Fruit fly (Drosophila melanogaster) whole organism, embryonic: ENCODE measurements around the gene tbc.

ENCODE experiments used
- B-H1 ChIP-seq: fragments of 200-800 bp; sonication (Bioruptor generic); IDR thresholded peaks from 3 replicates; pipeline ENCODE4 v1.3.6; 2022; ENCODE audit warnings: missing biosample characterization, missing genetic modification characterization
- BEAF-32 ChIP-seq: fragments of 200-800 bp; sonication (Bioruptor generic); optimal IDR thresholded peaks from 3 replicates; lab custom pipeline; 2017; ENCODE audit warnings: missing biosample characterization, missing genetic modification characterization, mild to moderate bottlenecking, moderate library complexity, missing genetic modification reagents
- C15 ChIP-seq: fragments of 200-800 bp; sonication (Bioruptor generic); IDR thresholded peaks from 3 replicates; pipeline ENCODE4 v1.3.6; 2022; ENCODE audit warnings: missing biosample characterization, missing genetic modification characterization
- CG12219 ChIP-seq: fragments of 200-800 bp; sonication (Bioruptor generic); optimal IDR thresholded peaks from 3 replicates; lab custom pipeline; 2018; ENCODE audit warnings: missing biosample characterization, mild to moderate bottlenecking, missing genetic modification characterization
- CG13287 ChIP-seq: fragments of 200-800 bp; sonication (Bioruptor generic); IDR thresholded peaks from 2 replicates; pipeline ENCODE4 v1.3.6; 2022; ENCODE audit warnings: missing biosample characterization, missing genetic modification characterization; ENCODE audit not compliant: partially characterized antibody
- CG13775 ChIP-seq: fragments of 200-800 bp; sonication (Bioruptor generic); optimal IDR thresholded peaks from 3 replicates; lab custom pipeline; 2017; ENCODE audit warnings: missing biosample characterization, mild to moderate bottlenecking, missing genetic modification characterization
- CG16815 ChIP-seq: fragments of 200-800 bp; sonication (Bioruptor generic); optimal IDR thresholded peaks from 3 replicates; lab custom pipeline; 2017; ENCODE audit warnings: missing biosample characterization, mild to moderate bottlenecking, missing genetic modification characterization
- CG17568 ChIP-seq: fragments of 200-800 bp; sonication (Bioruptor generic); optimal IDR thresholded peaks from 2 replicates; lab custom pipeline; 2018; ENCODE audit warnings: missing biosample characterization, mild to moderate bottlenecking, missing genetic modification characterization, moderate library complexity
- CG18599 ChIP-seq: fragments of 200-800 bp; sonication (Bioruptor generic); optimal IDR thresholded peaks from 3 replicates; lab custom pipeline; 2017; ENCODE audit warnings: missing biosample characterization, missing genetic modification characterization, mild to moderate bottlenecking, moderate library complexity, missing genetic modification reagents
- CG30403 ChIP-seq: fragments of 200-800 bp; sonication (Bioruptor generic); optimal IDR thresholded peaks from 3 replicates; lab custom pipeline; 2016; ENCODE audit warnings: missing biosample characterization, missing genetic modification characterization
- CG31365 ChIP-seq: fragments of 200-800 bp; sonication (Bioruptor generic); optimal IDR thresholded peaks from 2 replicates; lab custom pipeline; 2018; ENCODE audit warnings: missing biosample characterization, mild to moderate bottlenecking, missing genetic modification characterization
- CG31441 ChIP-seq: fragments of 200-800 bp; sonication (Bioruptor generic); IDR thresholded peaks from 2 replicates; pipeline ENCODE4 v1.3.6; 2022; ENCODE audit warnings: missing biosample characterization, missing genetic modification characterization
- CG32532 ChIP-seq: fragments of 200-800 bp; sonication (Bioruptor generic); IDR thresholded peaks from 2 replicates; pipeline ENCODE4 v1.3.6; 2022; ENCODE audit warnings: missing biosample characterization, missing genetic modification characterization
- CG32767 ChIP-seq: fragments of 200-800 bp; sonication (Bioruptor generic); IDR thresholded peaks from 2 replicates; pipeline ENCODE4 v1.3.6; 2022; ENCODE audit warnings: missing biosample characterization, missing genetic modification characterization
- CG3726 ChIP-seq: fragments of 200-800 bp; sonication (Bioruptor generic); IDR thresholded peaks from 3 replicates; pipeline ENCODE4, ENCODE4 v1.3.6; 2022; ENCODE audit warnings: missing biosample characterization, missing genetic modification characterization
- CG7357 ChIP-seq: fragments of 200-800 bp; sonication (Bioruptor generic); IDR thresholded peaks from 3 replicates; pipeline ENCODE4 v1.3.6; 2022; ENCODE audit warnings: missing biosample characterization, missing genetic modification characterization
- CG7372 ChIP-seq: fragments of 200-800 bp; sonication (Bioruptor generic); IDR thresholded peaks from 2 replicates; pipeline ENCODE4 v1.3.6; 2022; ENCODE audit warnings: missing biosample characterization, missing genetic modification characterization
- CG8924 ChIP-seq: fragments of 200-800 bp; optimal IDR thresholded peaks from 3 replicates; lab custom pipeline; 2019; ENCODE audit warnings: missing biosample characterization, mild to moderate bottlenecking, missing genetic modification characterization, moderate library complexity
- CG9932 ChIP-seq: fragments of 200-800 bp; sonication (Bioruptor generic); IDR thresholded peaks from 2 replicates; pipeline ENCODE4 v1.3.6; 2022; ENCODE audit warnings: missing biosample characterization, missing genetic modification characterization
- D ChIP-seq, 2 experiments: fragments of 200-800 bp in 1 of 2; fragments of >200 bp in 1 of 2; sonication (Bioruptor generic) in 1 of 2; optimal IDR thresholded peaks; 2 replicates in 1 of 2; 3 replicates in 1 of 2; lab custom pipeline; 2017; ENCODE audit warnings: mild to moderate bottlenecking in 1 of 2, missing biosample characterization in 1 of 2, missing genetic modification characterization in 1 of 2, missing genetic modification reagents in 1 of 2
- D19A ChIP-seq: fragments of 200-800 bp; optimal IDR thresholded peaks from 3 replicates; lab custom pipeline; 2019; ENCODE audit warnings: missing biosample characterization, mild to moderate bottlenecking, missing genetic modification characterization, moderate library complexity
- Dll ChIP-seq: fragments of 200-800 bp; sonication (Bioruptor generic); IDR thresholded peaks from 4 replicates; pipeline ENCODE4 v1.3.6; 2022; ENCODE audit warnings: missing biosample characterization, missing genetic modification characterization; ENCODE audit not compliant: partially characterized antibody
- E2f2 ChIP-seq: fragments of 200-800 bp; sonication (Bioruptor generic); IDR thresholded peaks from 2 replicates; pipeline ENCODE4 v1.3.6; 2022; ENCODE audit warnings: missing biosample characterization, missing genetic modification characterization
- Eip74EF ChIP-seq, 2 experiments: fragments of 200-800 bp in 1 of 2; fragments of >200 bp in 1 of 2; sonication (Bioruptor generic) in 1 of 2; optimal IDR thresholded peaks; 2 replicates each; lab custom pipeline; 2017 to 2019; ENCODE audit warnings: missing biosample characterization in 2 of 2, missing genetic modification characterization in 2 of 2, mild to moderate bottlenecking in 1 of 2, moderate library complexity in 1 of 2
- Hr3 ChIP-seq: fragments of 200-800 bp; sonication (Bioruptor generic); optimal IDR thresholded peaks from 3 replicates; lab custom pipeline; 2016; ENCODE audit warnings: missing biosample characterization, missing genetic modification characterization
- Hr78 ChIP-seq, 2 experiments: fragments of 200-800 bp in 1 of 2; fragments of >200 bp in 1 of 2; sonication (Bioruptor generic) in 1 of 2; optimal IDR thresholded peaks; 2 replicates each; lab custom pipeline; 2017 to 2019; ENCODE audit warnings: missing biosample characterization in 2 of 2, missing genetic modification characterization in 2 of 2, mild to moderate bottlenecking in 1 of 2, moderate library complexity in 1 of 2
- Lhr ChIP-seq: fragments of 200-800 bp; sonication (Bioruptor generic); optimal IDR thresholded peaks from 3 replicates; lab custom pipeline; 2017; ENCODE audit warnings: mild to moderate bottlenecking, missing biosample characterization, missing genetic modification reagents, missing genetic modification characterization
- MBD-R2 ChIP-seq: fragments of 200-800 bp; sonication (Bioruptor generic); IDR thresholded peaks from 2 replicates; pipeline ENCODE4 v1.3.6; 2022; ENCODE audit warnings: missing biosample characterization, missing genetic modification characterization
- Poxn ChIP-seq: fragments of 200-800 bp; sonication (Bioruptor generic); IDR thresholded peaks from 2 replicates; pipeline ENCODE4 v1.3.6; 2022; ENCODE audit warnings: missing biosample characterization, missing genetic modification characterization
- Rfx ChIP-seq: fragments of 200-800 bp; sonication (Bioruptor generic); IDR thresholded peaks from 2 replicates; pipeline ENCODE4 v1.3.6; 2022; ENCODE audit warnings: missing biosample characterization, missing genetic modification characterization
- Sry-δ ChIP-seq: fragments of 200-800 bp; sonication (Bioruptor generic); optimal IDR thresholded peaks from 2 replicates; lab custom pipeline; 2016; ENCODE audit warnings: missing biosample characterization, missing genetic modification characterization
- ash1 ChIP-seq: fragments of 200-800 bp; sonication (Bioruptor generic); optimal IDR thresholded peaks from 2 replicates; lab custom pipeline; 2018; ENCODE audit warnings: missing biosample characterization, mild to moderate bottlenecking, missing genetic modification characterization
- bcd ChIP-seq: fragments of 200-800 bp; sonication (Bioruptor generic); optimal IDR thresholded peaks from 2 replicates; lab custom pipeline; 2017; ENCODE audit warnings: missing biosample characterization, mild to moderate bottlenecking, missing genetic modification characterization
- bigmax ChIP-seq: fragments of 200-800 bp; sonication (Bioruptor generic); optimal IDR thresholded peaks from 2 replicates; lab custom pipeline; 2018; ENCODE audit warnings: missing biosample characterization, mild to moderate bottlenecking, missing genetic modification characterization
- dimm ChIP-seq: fragments of 200-800 bp; sonication (Bioruptor generic); IDR thresholded peaks from 2 replicates; pipeline ENCODE4 v1.3.6; 2022; ENCODE audit warnings: missing biosample characterization, missing genetic modification characterization
- disco-r ChIP-seq: fragments of 200-800 bp; sonication (Bioruptor generic); optimal IDR thresholded peaks from 2 replicates; lab custom pipeline; 2016; ENCODE audit warnings: missing biosample characterization, missing genetic modification characterization
- dmrt99B ChIP-seq: fragments of 200-800 bp; sonication (Bioruptor generic); optimal IDR thresholded peaks from 2 replicates; lab custom pipeline; 2018; ENCODE audit warnings: missing biosample characterization, mild to moderate bottlenecking, missing genetic modification characterization, moderate library complexity
- ewg ChIP-seq: fragments of 200-800 bp; sonication (Bioruptor generic); optimal IDR thresholded peaks from 3 replicates; lab custom pipeline; 2017; ENCODE audit warnings: mild to moderate bottlenecking, missing biosample characterization, missing genetic modification reagents, missing genetic modification characterization
- fd64A ChIP-seq: fragments of 200-800 bp; sonication (Bioruptor generic); optimal IDR thresholded peaks from 3 replicates; lab custom pipeline; 2018; ENCODE audit warnings: missing biosample characterization, mild to moderate bottlenecking, missing genetic modification characterization
- grau ChIP-seq: fragments of 200-800 bp; optimal IDR thresholded peaks from 3 replicates; lab custom pipeline; 2019; ENCODE audit warnings: missing biosample characterization, mild to moderate bottlenecking, missing genetic modification characterization, moderate library complexity
- ind ChIP-seq: fragments of 200-800 bp; sonication (Bioruptor generic); optimal IDR thresholded peaks from 3 replicates; lab custom pipeline; 2016; ENCODE audit warnings: missing biosample characterization, missing genetic modification characterization
- lmd ChIP-seq: fragments of 200-800 bp; sonication (Bioruptor generic); IDR thresholded peaks from 2 replicates; pipeline ENCODE4 v1.3.6; 2022; ENCODE audit warnings: missing biosample characterization, missing genetic modification characterization
- mam ChIP-seq: fragments of 200-800 bp; sonication (Bioruptor generic); optimal IDR thresholded peaks from 3 replicates; lab custom pipeline; 2016; ENCODE audit warnings: missing biosample characterization, missing genetic modification characterization
- mld ChIP-seq: fragments of 200-800 bp; sonication (Bioruptor generic); IDR thresholded peaks from 3 replicates; pipeline ENCODE4 v1.3.6; 2022; ENCODE audit warnings: missing biosample characterization, missing genetic modification characterization; ENCODE audit not compliant: partially characterized antibody
- nom ChIP-seq: fragments of 200-800 bp; sonication (Bioruptor generic); optimal IDR thresholded peaks from 2 replicates; lab custom pipeline; 2017; ENCODE audit warnings: missing biosample characterization, missing genetic modification characterization, mild to moderate bottlenecking, moderate library complexity, missing genetic modification reagents
- onecut ChIP-seq: fragments of 200-800 bp; sonication (Bioruptor generic); IDR thresholded peaks from 2 replicates; pipeline ENCODE4 v1.3.6; 2022; ENCODE audit warnings: missing biosample characterization, missing genetic modification characterization
- seq ChIP-seq: fragments of 200-800 bp; sonication (Bioruptor generic); IDR thresholded peaks from 2 replicates; pipeline ENCODE4 v1.3.6; 2022; ENCODE audit warnings: missing biosample characterization, missing genetic modification characterization
- unpg ChIP-seq: fragments of 200-800 bp; sonication (Bioruptor generic); optimal IDR thresholded peaks from 3 replicates; lab custom pipeline; 2018; ENCODE audit warnings: missing biosample characterization, mild to moderate bottlenecking, missing genetic modification characterization, moderate library complexity
- usp ChIP-seq: fragments of >200 bp; optimal IDR thresholded peaks from 2 replicates; lab custom pipeline; 2017; ENCODE audit warnings: missing biosample characterization, missing genetic modification characterization
- vvl ChIP-seq: fragments of 200-800 bp; sonication (Bioruptor generic); IDR thresholded peaks from 2 replicates; pipeline ENCODE4 v1.3.6; 2022; ENCODE audit warnings: missing biosample characterization, missing genetic modification characterization

Gene tbc

dm6 chrX:20480382-20480781 is 31.3 kb downstream of the tbc start (continued):
- no peak for TF ChIP-seq CG7372
- TF ChIP-seq usp (GFP tag; lab: Kevin White, UChicago), result no peak
- peak; percentile 31; the same call in 1 of the 2 replicates for TF ChIP-seq MBD-R2 (GFP tag; lab: Robert Waterston, UW)
- peak; percentile 76 for TF ChIP-seq ind (GFP tag; lab: Kevin White, UChicago)
- no peak for TF ChIP-seq Dll
- TF ChIP-seq BEAF-32 (GFP tag; lab: Kevin White, UChicago), result no peak
- no peak for TF ChIP-seq D19A (tag; lab: Kevin White, UChicago)
- peak; percentile 70 for TF ChIP-seq CG12219 (GFP tag; lab: Kevin White, UChicago)
- peak; percentile 79 for TF ChIP-seq CG18599 (GFP tag; lab: Kevin White, UChicago)
- TF ChIP-seq seq (GFP tag; lab: Robert Waterston, UW), result peak; percentile 61
- TF ChIP-seq Poxn, result no peak
- peak; percentile 64 for TF ChIP-seq CG32767 (GFP tag; lab: Robert Waterston, UW)
- TF ChIP-seq CG31365, result no peak
- TF ChIP-seq bigmax (GFP tag; lab: Kevin White, UChicago), result no peak
- TF ChIP-seq Lhr (GFP tag; lab: Kevin White, UChicago), result no peak
- no peak for TF ChIP-seq mld (GFP tag; lab: Robert Waterston, UW)
- peak; percentile 61 for TF ChIP-seq Rfx
- peak; percentile 48 for TF ChIP-seq ewg
- TF ChIP-seq Eip74EF (GFP tag; optimal IDR thresholded peaks at IDR 0.05; lab: Kevin White, UChicago), result no peak
- peak; percentile 71 for TF ChIP-seq grau (tag; lab: Kevin White, UChicago)
- TF ChIP-seq CG3726 (GFP tag; lab: Robert Waterston, UW), result 0 out of 3 replicates have a peak, but pooled peaks have one; percentile 39
- TF ChIP-seq Hr3 (GFP tag; lab: Kevin White, UChicago), result peak; percentile 63
- TF ChIP-seq nom (GFP tag; lab: Kevin White, UChicago), result no peak
- no peak for TF ChIP-seq fd64A (GFP tag; lab: Kevin White, UChicago)
- peak; percentile 12 for TF ChIP-seq Sry-δ (GFP tag; lab: Kevin White, UChicago)
- peak; percentile 77 for TF ChIP-seq mam (GFP tag; lab: Kevin White, UChicago)
- TF ChIP-seq CG30403 (GFP tag; lab: Kevin White, UChicago), result peak; percentile 75
- peak; percentile 67 for TF ChIP-seq lmd (GFP tag; lab: Robert Waterston, UW)
- TF ChIP-seq Hr78 (GFP tag; optimal IDR thresholded peaks at IDR 0.05; lab: Kevin White, UChicago), result no peak
- TF ChIP-seq CG16815 (GFP tag; lab: Kevin White, UChicago), result peak; percentile 61
- TF ChIP-seq disco-r (GFP tag; lab: Kevin White, UChicago), result peak; percentile 72
- TF ChIP-seq B-H1 (GFP tag; lab: Robert Waterston, UW), result peak; percentile 58
- peak; percentile 59 for TF ChIP-seq vvl (GFP tag; lab: Robert Waterston, UW)
- TF ChIP-seq CG8924 (tag; lab: Kevin White, UChicago), result peak; percentile 67
- TF ChIP-seq CG31441, result no peak; the same call in 1 of the 2 replicates
- TF ChIP-seq C15 (GFP tag; lab: Robert Waterston, UW), result no peak
- TF ChIP-seq unpg (GFP tag; lab: Kevin White, UChicago), result peak; percentile 85
- TF ChIP-seq dmrt99B (tag; lab: Kevin White, UChicago), result peak; percentile 76
- 0 out of 2 replicates have a peak, but pooled peaks have one; percentile 27 for TF ChIP-seq dimm (GFP tag; lab: Robert Waterston, UW)
- peak; percentile 66 for TF ChIP-seq bcd (GFP tag; lab: Kevin White, UChicago)
- peak; percentile 42; the same call in 1 of the 2 replicates for TF ChIP-seq onecut (GFP tag; lab: Robert Waterston, UW)
- no peak for TF ChIP-seq CG13287 (GFP tag; lab: Robert Waterston, UW)
- no peak for TF ChIP-seq D (optimal IDR thresholded peaks at IDR 0.05; lab: Kevin White, UChicago)
- peak; percentile 47 for TF ChIP-seq D (GFP tag; optimal IDR thresholded peaks at IDR 0.05; lab: Kevin White, UChicago)
- peak; percentile 37 for TF ChIP-seq CG13775
- peak; percentile 58; the same call in 1 of the 3 replicates for TF ChIP-seq CG7357 (GFP tag; lab: Robert Waterston, UW)
- TF ChIP-seq CG9932 (GFP tag; lab: Robert Waterston, UW), result peak; percentile 61
- TF ChIP-seq CG17568 (GFP tag; lab: Kevin White, UChicago), result no peak
- peak; percentile 41; the same call in 1 of the 2 replicates for TF ChIP-seq E2f2
- TF ChIP-seq CG32532 (GFP tag; lab: Robert Waterston, UW), result no peak
- TF ChIP-seq ash1 (GFP tag; lab: Kevin White, UChicago), result no peak
